Fruit fly (Drosophila melanogaster) whole organism, embryonic: ENCODE data around the gene Non3.
A peak's percentile ranks its signal among the peaks of the same experiment; 100 is the strongest.

ENCODE experiments used
- Antp ChIP-seq: fragments of 200-800 bp; sonication (Bioruptor generic); optimal IDR thresholded peaks from 3 replicates; lab custom pipeline; 2016; ENCODE audit warnings: missing biosample characterization, missing genetic modification characterization
- Awh ChIP-seq: fragments of 200-800 bp; sonication (Bioruptor generic); IDR thresholded peaks from 2 replicates; pipeline ENCODE4, ENCODE4 v1.3.6; 2022; ENCODE audit warnings: missing biosample characterization, missing genetic modification characterization
- CG10209 ChIP-seq: fragments of 200-800 bp; sonication (Bioruptor generic); optimal IDR thresholded peaks from 3 replicates; lab custom pipeline; 2017; ENCODE audit warnings: missing biosample characterization, mild to moderate bottlenecking, missing genetic modification characterization, missing genetic modification reagents
- CG11695 ChIP-seq: fragments of 200-800 bp; sonication (Bioruptor generic); IDR thresholded peaks from 3 replicates; pipeline ENCODE4 v1.3.6; 2022; ENCODE audit warnings: missing biosample characterization, missing genetic modification characterization
- CG12236 ChIP-seq: fragments of 200-800 bp; sonication (Bioruptor generic); optimal IDR thresholded peaks from 2 replicates; lab custom pipeline; 2016; ENCODE audit warnings: missing biosample characterization, missing genetic modification characterization
- CG12769 ChIP-seq: fragments of 200-800 bp; sonication (Bioruptor generic); optimal IDR thresholded peaks from 2 replicates; lab custom pipeline; 2019; ENCODE audit warnings: missing biosample characterization, mild to moderate bottlenecking, missing genetic modification characterization, moderate library complexity
- CG14710 ChIP-seq: fragments of 200-800 bp; sonication (Bioruptor generic); optimal IDR thresholded peaks from 3 replicates; lab custom pipeline; 2019; ENCODE audit warnings: missing biosample characterization, mild to moderate bottlenecking, missing genetic modification characterization, moderate library complexity
- CG15011 ChIP-seq: fragments of 200-800 bp; sonication (Bioruptor generic); optimal IDR thresholded peaks from 3 replicates; lab custom pipeline; 2018; ENCODE audit warnings: missing biosample characterization, mild to moderate bottlenecking, missing genetic modification characterization
- CG15073 ChIP-seq: fragments of 200-800 bp; sonication (Bioruptor generic); optimal IDR thresholded peaks from 2 replicates; lab custom pipeline; 2016; ENCODE audit warnings: missing biosample characterization, missing genetic modification characterization
- CG15696 ChIP-seq: fragments of 200-800 bp; sonication (Bioruptor generic); optimal IDR thresholded peaks from 2 replicates; lab custom pipeline; 2019; ENCODE audit warnings: missing biosample characterization, mild to moderate bottlenecking, missing genetic modification characterization, moderate library complexity
- CG17186 ChIP-seq: fragments of 200-800 bp; sonication (Bioruptor generic); optimal IDR thresholded peaks from 3 replicates; lab custom pipeline; 2017; ENCODE audit warnings: missing biosample characterization, missing genetic modification reagents, missing genetic modification characterization
- CG18619 ChIP-seq: fragments of 200-800 bp; sonication (Bioruptor generic); optimal IDR thresholded peaks from 3 replicates; lab custom pipeline; 2017; ENCODE audit warnings: missing biosample characterization, mild to moderate bottlenecking, missing genetic modification characterization
- CG2129 ChIP-seq: fragments of 200-800 bp; sonication (Bioruptor generic); IDR thresholded peaks from 2 replicates; pipeline ENCODE4 v1.3.6; 2022; ENCODE audit warnings: missing biosample characterization, missing genetic modification characterization; ENCODE audit not compliant: partially characterized antibody
- CG3163 ChIP-seq: fragments of 200-800 bp; sonication (Bioruptor generic); optimal IDR thresholded peaks from 3 replicates; lab custom pipeline; 2016; ENCODE audit warnings: missing biosample characterization, missing genetic modification characterization
- CG4328 ChIP-seq: fragments of 200-800 bp; sonication (Bioruptor generic); optimal IDR thresholded peaks from 3 replicates; lab custom pipeline; 2017; ENCODE audit warnings: missing biosample characterization, missing genetic modification reagents, missing genetic modification characterization
- CG4360 ChIP-seq: fragments of 200-800 bp; sonication (Bioruptor generic); IDR thresholded peaks from 2 replicates; pipeline ENCODE4 v1.3.6; 2022; ENCODE audit warnings: missing biosample characterization, missing genetic modification characterization
- CG6791 ChIP-seq: fragments of 200-800 bp; sonication (Bioruptor generic); IDR thresholded peaks from 3 replicates; pipeline ENCODE4 v1.3.6; 2022; ENCODE audit warnings: missing biosample characterization, missing genetic modification characterization; ENCODE audit not compliant: partially characterized antibody
- CG7357 ChIP-seq: fragments of 200-800 bp; sonication (Bioruptor generic); IDR thresholded peaks from 3 replicates; pipeline ENCODE4 v1.3.6; 2022; ENCODE audit warnings: missing biosample characterization, missing genetic modification characterization
- CG7745 ChIP-seq: fragments of 200-800 bp; sonication (Bioruptor generic); optimal IDR thresholded peaks from 2 replicates; lab custom pipeline; 2018; ENCODE audit warnings: missing biosample characterization, mild to moderate bottlenecking, missing genetic modification characterization, moderate library complexity
- CG7928 ChIP-seq: fragments of 200-800 bp; sonication (Bioruptor generic); optimal IDR thresholded peaks from 2 replicates; lab custom pipeline; 2017; ENCODE audit warnings: missing biosample characterization, mild to moderate bottlenecking, missing genetic modification characterization
- D19A ChIP-seq: fragments of 200-800 bp; optimal IDR thresholded peaks from 3 replicates; lab custom pipeline; 2019; ENCODE audit warnings: missing biosample characterization, mild to moderate bottlenecking, missing genetic modification characterization, moderate library complexity
- HLH4C ChIP-seq: fragments of 200-800 bp; sonication (Bioruptor generic); IDR thresholded peaks from 3 replicates; pipeline ENCODE4 v1.3.6; 2022; ENCODE audit warnings: missing biosample characterization, missing genetic modification characterization; ENCODE audit not compliant: partially characterized antibody
- HLHmδ ChIP-seq: fragments of 200-800 bp; sonication (Bioruptor generic); optimal IDR thresholded peaks from 2 replicates; lab custom pipeline; 2018; ENCODE audit warnings: missing biosample characterization, mild to moderate bottlenecking, missing genetic modification characterization, moderate library complexity
- Hey ChIP-seq: fragments of 200-800 bp; sonication (Bioruptor generic); optimal IDR thresholded peaks from 3 replicates; lab custom pipeline; 2018; ENCODE audit warnings: missing biosample characterization, mild to moderate bottlenecking, missing genetic modification characterization
- Lim3 ChIP-seq: fragments of 200-800 bp; sonication (Bioruptor generic); IDR thresholded peaks from 2 replicates; pipeline ENCODE4 v1.3.6; 2022; ENCODE audit warnings: missing biosample characterization, missing genetic modification characterization
- Mes4 ChIP-seq: fragments of 200-800 bp; sonication (Bioruptor generic); optimal IDR thresholded peaks from 2 replicates; lab custom pipeline; 2016; ENCODE audit warnings: missing biosample characterization, missing genetic modification characterization
- Optix ChIP-seq: fragments of 200-800 bp; sonication (Bioruptor generic); IDR thresholded peaks from 3 replicates; pipeline ENCODE4 v1.3.6; 2022; ENCODE audit warnings: missing biosample characterization, missing genetic modification characterization
- Pdp1 ChIP-seq, 2 experiments: fragments of 200-800 bp; sonication (Bioruptor generic); optimal IDR thresholded peaks; 3 replicates each; lab custom pipeline; 2016; ENCODE audit warnings: missing biosample characterization in 2 of 2, missing genetic modification characterization in 2 of 2, mild to moderate bottlenecking in 1 of 2, moderate library complexity in 1 of 2
- Ravus ChIP-seq: fragments of 200-800 bp; sonication (Bioruptor generic); IDR thresholded peaks from 2 replicates; pipeline ENCODE4 v1.3.6; 2022; ENCODE audit warnings: missing biosample characterization, missing genetic modification characterization
- Side ChIP-seq: fragments of 200-800 bp; sonication (Bioruptor generic); optimal IDR thresholded peaks from 2 replicates; lab custom pipeline; 2016; ENCODE audit warnings: missing biosample characterization, missing genetic modification characterization
- Xbp1 ChIP-seq: fragments of 200-800 bp; sonication (Bioruptor generic); optimal IDR thresholded peaks from 3 replicates; lab custom pipeline; 2016; ENCODE audit warnings: missing biosample characterization, mild to moderate bottlenecking, missing genetic modification characterization
- bab2 ChIP-seq: fragments of 200-800 bp; sonication (Bioruptor generic); optimal IDR thresholded peaks from 2 replicates; lab custom pipeline; 2016; ENCODE audit warnings: missing biosample characterization, missing genetic modification characterization
- dpn ChIP-seq, 2 experiments: fragments of 200-800 bp; sonication (Bioruptor generic); optimal IDR thresholded peaks; 3 replicates each; lab custom pipeline; 2016; ENCODE audit warnings: missing biosample characterization in 2 of 2, missing genetic modification characterization in 2 of 2
- ems ChIP-seq: fragments of 200-800 bp; sonication (Bioruptor generic); optimal IDR thresholded peaks from 3 replicates; lab custom pipeline; 2016; ENCODE audit warnings: missing biosample characterization, missing genetic modification characterization
- fd3F ChIP-seq: fragments of 200-800 bp; sonication (Bioruptor generic); optimal IDR thresholded peaks from 2 replicates; lab custom pipeline; 2018; ENCODE audit warnings: missing biosample characterization, mild to moderate bottlenecking, missing genetic modification characterization, moderate library complexity
- fru ChIP-seq: fragments of >200 bp; optimal IDR thresholded peaks from 2 replicates; lab custom pipeline; 2017
- gfzf ChIP-seq: fragments of 200-800 bp; sonication (Bioruptor generic); optimal IDR thresholded peaks from 2 replicates; lab custom pipeline; 2016; ENCODE audit warnings: missing biosample characterization, mild to moderate bottlenecking, missing genetic modification characterization, moderate library complexity
- ham ChIP-seq: fragments of 200-800 bp; sonication (Bioruptor generic); IDR thresholded peaks from 2 replicates; pipeline ENCODE4 v1.3.6; 2022; ENCODE audit warnings: missing biosample characterization, missing genetic modification characterization
- jumu ChIP-seq: fragments of 200-800 bp; sonication (Bioruptor generic); optimal IDR thresholded peaks from 3 replicates; lab custom pipeline; 2016; ENCODE audit warnings: missing biosample characterization, missing genetic modification characterization
- lov ChIP-seq, 2 experiments: fragments of 200-800 bp in 1 of 2; fragments of >200 bp in 1 of 2; sonication (Bioruptor generic) in 1 of 2; IDR thresholded peaks in 1 of 2; optimal IDR thresholded peaks in 1 of 2; 2 replicates in 1 of 2; 3 replicates in 1 of 2; pipeline versions ENCODE4 v1.3.6 to Lab custom; 2017 to 2022; ENCODE audit warnings: missing biosample characterization in 1 of 2, missing genetic modification characterization in 1 of 2
- maf-S ChIP-seq: fragments of 200-800 bp; sonication (Bioruptor generic); optimal IDR thresholded peaks from 2 replicates; lab custom pipeline; 2016; ENCODE audit warnings: missing biosample characterization, missing genetic modification characterization
- mam ChIP-seq: fragments of 200-800 bp; sonication (Bioruptor generic); optimal IDR thresholded peaks from 3 replicates; lab custom pipeline; 2016; ENCODE audit warnings: missing biosample characterization, missing genetic modification characterization
- mld ChIP-seq: fragments of 200-800 bp; sonication (Bioruptor generic); IDR thresholded peaks from 3 replicates; pipeline ENCODE4 v1.3.6; 2022; ENCODE audit warnings: missing biosample characterization, missing genetic modification characterization; ENCODE audit not compliant: partially characterized antibody
- oc ChIP-seq: fragments of 200-800 bp; sonication (Bioruptor generic); optimal IDR thresholded peaks from 2 replicates; lab custom pipeline; 2018; ENCODE audit warnings: missing biosample characterization, mild to moderate bottlenecking, missing genetic modification characterization, moderate library complexity
- pnt ChIP-seq: fragments of 200-800 bp; sonication (Bioruptor generic); optimal IDR thresholded peaks from 3 replicates; lab custom pipeline; 2016; ENCODE audit warnings: missing biosample characterization, missing genetic modification characterization
- pum ChIP-seq: fragments of 200-800 bp; sonication (Bioruptor generic); optimal IDR thresholded peaks from 2 replicates; lab custom pipeline; 2016; ENCODE audit warnings: missing biosample characterization, missing genetic modification characterization
- ssp ChIP-seq: fragments of 200-800 bp; sonication (Bioruptor generic); IDR thresholded peaks from 2 replicates; pipeline ENCODE4 v1.3.6; 2022; ENCODE audit warnings: missing biosample characterization, missing genetic modification characterization
- trh ChIP-seq: fragments of 200-800 bp; sonication (Bioruptor generic); optimal IDR thresholded peaks from 2 replicates; lab custom pipeline; 2016; ENCODE audit warnings: missing biosample characterization, missing genetic modification characterization
- ttk ChIP-seq: fragments of 200-800 bp; sonication (Bioruptor generic); IDR thresholded peaks from 2 replicates; pipeline ENCODE4 v2.1.2; 2022; ENCODE audit warnings: missing biosample characterization, missing genetic modification characterization
- usp ChIP-seq: fragments of >200 bp; optimal IDR thresholded peaks from 2 replicates; lab custom pipeline; 2017; ENCODE audit warnings: missing biosample characterization, missing genetic modification characterization

The Non3 gene

DNA sequence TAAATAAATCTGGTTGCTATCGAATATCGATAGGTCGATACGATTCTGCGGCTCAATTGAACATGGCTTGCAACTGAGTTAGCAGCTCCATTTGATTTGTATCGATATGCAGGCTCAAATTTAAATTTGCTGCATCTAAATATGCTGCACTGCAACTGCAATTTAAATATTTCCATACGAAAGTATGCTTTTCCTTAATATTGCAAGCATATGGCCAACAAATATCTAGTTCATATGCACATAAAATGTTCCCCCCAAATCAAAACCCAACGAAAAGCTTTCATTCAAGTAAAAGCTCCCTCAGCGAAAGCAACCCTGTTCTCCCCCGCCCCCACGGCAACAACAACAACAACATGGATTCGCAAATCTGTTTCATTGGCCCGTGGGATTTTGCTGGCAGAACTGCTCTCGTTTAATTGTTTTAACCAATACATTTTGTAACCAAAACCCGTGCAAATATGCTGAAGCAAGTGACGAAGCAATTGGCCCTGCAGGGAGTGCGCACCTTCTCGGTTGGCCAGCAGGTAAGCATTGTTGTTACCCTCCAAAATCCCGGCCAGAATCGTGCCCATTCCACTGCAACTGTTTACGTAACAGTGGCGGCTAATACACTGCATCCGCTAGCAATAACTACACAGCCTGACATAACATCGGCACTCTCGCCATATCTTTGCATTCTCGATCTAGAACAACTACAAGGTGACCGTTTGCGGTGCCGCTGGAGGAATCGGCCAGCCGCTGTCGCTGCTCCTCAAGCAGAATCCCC lies 2.7 kb downstream of the Non3 start, which contains the start of the genes CG7168 and Mdh2 (continued):
- TF ChIP-seq ssp: no peak
- no peak for TF ChIP-seq Side (GFP tag; lab: Kevin White, UChicago)
- no peak for TF ChIP-seq CG15011 (GFP tag; lab: Kevin White, UChicago)
- TF ChIP-seq CG18619: no peak
- TF ChIP-seq mam: no peak
- no peak for TF ChIP-seq Awh (GFP tag; lab: Robert Waterston, UW)
- no peak for TF ChIP-seq Ravus (GFP tag; lab: Robert Waterston, UW)
- peak; percentile 94 for TF ChIP-seq HLH4C (GFP tag; lab: Robert Waterston, UW)
- no peak for TF ChIP-seq Lim3 (GFP tag; lab: Robert Waterston, UW)
- no peak; the same call in 1 of the 2 replicates for TF ChIP-seq CG2129 (GFP tag; lab: Robert Waterston, UW)
- TF ChIP-seq CG7745 (tag; lab: Kevin White, UChicago): no peak
- no peak for TF ChIP-seq Optix (GFP tag; lab: Robert Waterston, UW)
- peak; percentile 92 for TF ChIP-seq CG4360
- no peak for TF ChIP-seq CG11695 (GFP tag; lab: Robert Waterston, UW)
- no peak for TF ChIP-seq fd3F (GFP tag; lab: Kevin White, UChicago)
- TF ChIP-seq CG17186 (GFP tag; lab: Kevin White, UChicago): peak; percentile 19
- TF ChIP-seq jumu (GFP tag; lab: Kevin White, UChicago): no peak
- no peak for TF ChIP-seq pum (GFP tag; lab: Kevin White, UChicago)
- TF ChIP-seq fru (lab: Kevin White, UChicago): no peak
- TF ChIP-seq ham (GFP tag; lab: Robert Waterston, UW): no peak
- no peak for TF ChIP-seq Antp (GFP tag; lab: Kevin White, UChicago)
- TF ChIP-seq CG12769 (tag; lab: Kevin White, UChicago): peak; percentile 69
- no peak for TF ChIP-seq D19A (tag; lab: Kevin White, UChicago)
- TF ChIP-seq Mes4 (GFP tag; lab: Kevin White, UChicago): no peak
- no peak for TF ChIP-seq CG10209 (GFP tag; lab: Kevin White, UChicago)
- no peak for TF ChIP-seq ttk (GFP tag; lab: Robert Waterston, UW)
- TF ChIP-seq CG7928 (GFP tag; lab: Kevin White, UChicago): no peak
- no peak for TF ChIP-seq CG12236 (GFP tag; lab: Kevin White, UChicago)
- TF ChIP-seq oc: no peak
- TF ChIP-seq CG7357 (GFP tag; lab: Robert Waterston, UW): no peak
- peak; percentile 18 for TF ChIP-seq gfzf (GFP tag; lab: Kevin White, UChicago)
- no peak for TF ChIP-seq dpn (GFP tag; optimal IDR thresholded peaks at IDR 0.05; lab: Kevin White, UChicago)
- no peak for TF ChIP-seq ems
- TF ChIP-seq CG3163: no peak
- peak; percentile 73; the same call in 2 of the 3 replicates for TF ChIP-seq mld (GFP tag; lab: Robert Waterston, UW)
- TF ChIP-seq bab2 (GFP tag; lab: Kevin White, UChicago): no peak
- no peak for TF ChIP-seq usp (GFP tag; lab: Kevin White, UChicago)
- TF ChIP-seq lov (optimal IDR thresholded peaks at IDR 0.05; lab: Kevin White, UChicago): no peak
- TF ChIP-seq lov (GFP tag; IDR thresholded peaks at IDR 0.05; lab: Robert Waterston, UW): no peak
- TF ChIP-seq CG15696: no peak
- no peak for TF ChIP-seq trh (GFP tag; lab: Kevin White, UChicago)
- TF ChIP-seq HLHmδ (GFP tag; lab: Kevin White, UChicago): no peak
- TF ChIP-seq maf-S: no peak
- no peak for TF ChIP-seq CG15073 (GFP tag; lab: Kevin White, UChicago)
- TF ChIP-seq Xbp1: no peak
- TF ChIP-seq Pdp1 (GFP tag; optimal IDR thresholded peaks at IDR 0.05; lab: Kevin White, UChicago): peak in 1 of 2 experiments; percentile 96
- no peak for TF ChIP-seq Hey (tag; lab: Kevin White, UChicago)
- no peak for TF ChIP-seq pnt (GFP tag; lab: Kevin White, UChicago)
- no peak for TF ChIP-seq CG4328 (GFP tag; lab: Kevin White, UChicago)
- TF ChIP-seq CG6791: peak; percentile 86
- TF ChIP-seq CG14710 (tag; lab: Kevin White, UChicago): peak; percentile 50
